Fruit fly (Drosophila melanogaster) whole organism, embryonic: ENCODE results near the gene CG31538.

Source experiments
- Atf6 ChIP-seq: fragments of 200-800 bp; sonication (Bioruptor generic); IDR thresholded peaks from 2 replicates; pipeline ENCODE4 v1.3.6; 2022; ENCODE audit warnings: missing biosample characterization, missing genetic modification characterization
- CG10267 ChIP-seq: fragments of 200-800 bp; sonication (Bioruptor generic); optimal IDR thresholded peaks from 2 replicates; lab custom pipeline; 2018; ENCODE audit warnings: missing biosample characterization, mild to moderate bottlenecking, missing genetic modification characterization, moderate library complexity
- CG10274 ChIP-seq: fragments of 200-800 bp; sonication (Bioruptor generic); optimal IDR thresholded peaks from 3 replicates; lab custom pipeline; 2017; ENCODE audit warnings: missing biosample characterization, mild to moderate bottlenecking, missing genetic modification characterization
- CG10543 ChIP-seq: fragments of 200-800 bp; sonication (Bioruptor generic); optimal IDR thresholded peaks from 3 replicates; lab custom pipeline; 2017; ENCODE audit warnings: missing biosample characterization, mild to moderate bottlenecking, missing genetic modification characterization, moderate library complexity
- CG12769 ChIP-seq: fragments of 200-800 bp; sonication (Bioruptor generic); optimal IDR thresholded peaks from 2 replicates; lab custom pipeline; 2019; ENCODE audit warnings: missing biosample characterization, mild to moderate bottlenecking, missing genetic modification characterization, moderate library complexity
- CG14667 ChIP-seq: fragments of 200-800 bp; sonication (Bioruptor generic); IDR thresholded peaks from 2 replicates; pipeline ENCODE4 v1.3.6; 2022; ENCODE audit warnings: missing biosample characterization, missing genetic modification characterization
- CG15269 ChIP-seq: fragments of 200-800 bp; sonication (Bioruptor generic); optimal IDR thresholded peaks from 2 replicates; lab custom pipeline; 2018; ENCODE audit warnings: missing biosample characterization, mild to moderate bottlenecking, missing genetic modification characterization, moderate library complexity
- CG1529 ChIP-seq: fragments of 200-800 bp; sonication (Bioruptor generic); optimal IDR thresholded peaks from 3 replicates; lab custom pipeline; 2018; ENCODE audit warnings: missing biosample characterization, missing genetic modification characterization
- CG18011 ChIP-seq: fragments of 200-800 bp; sonication (Bioruptor generic); optimal IDR thresholded peaks from 2 replicates; lab custom pipeline; 2017; ENCODE audit warnings: missing biosample characterization, missing genetic modification characterization, mild to moderate bottlenecking, moderate library complexity, missing genotype
- CG34224 ChIP-seq: fragments of 200-800 bp; sonication (Bioruptor generic); IDR thresholded peaks from 3 replicates; pipeline ENCODE4 v1.3.6; 2022; ENCODE audit warnings: missing biosample characterization, missing genetic modification characterization; ENCODE audit not compliant: partially characterized antibody
- CG34422 ChIP-seq: fragments of 200-800 bp; sonication (Bioruptor generic); IDR thresholded peaks from 3 replicates; pipeline ENCODE4 v1.3.6; 2022; ENCODE audit warnings: missing biosample characterization, missing genetic modification characterization
- CG42726 ChIP-seq: fragments of 200-800 bp; sonication (Bioruptor generic); IDR thresholded peaks from 2 replicates; pipeline ENCODE4 v1.3.6; 2022; ENCODE audit warnings: missing biosample characterization, missing genetic modification characterization; ENCODE audit not compliant: partially characterized antibody
- CG4820 ChIP-seq: fragments of 200-800 bp; sonication (Bioruptor generic); optimal IDR thresholded peaks from 3 replicates; lab custom pipeline; 2016; ENCODE audit warnings: missing biosample characterization, missing genetic modification characterization
- CG5180 ChIP-seq: fragments of 200-800 bp; sonication (Bioruptor generic); optimal IDR thresholded peaks from 3 replicates; lab custom pipeline; 2017; ENCODE audit warnings: missing biosample characterization, missing genetic modification characterization, mild to moderate bottlenecking, moderate library complexity, missing genetic modification reagents
- CG6175 ChIP-seq: fragments of 200-800 bp; sonication (Bioruptor generic); IDR thresholded peaks from 3 replicates; pipeline ENCODE4 v1.3.6; 2022; ENCODE audit warnings: missing biosample characterization, missing genetic modification characterization
- CG9876 ChIP-seq: fragments of 200-800 bp; sonication (Bioruptor generic); optimal IDR thresholded peaks from 2 replicates; lab custom pipeline; 2016; ENCODE audit warnings: missing biosample characterization, missing genetic modification characterization
- CG9932 ChIP-seq: fragments of 200-800 bp; sonication (Bioruptor generic); IDR thresholded peaks from 2 replicates; pipeline ENCODE4 v1.3.6; 2022; ENCODE audit warnings: missing biosample characterization, missing genetic modification characterization
- Fer2 ChIP-seq: fragments of 200-800 bp; sonication (Bioruptor generic); optimal IDR thresholded peaks from 2 replicates; lab custom pipeline; 2018; ENCODE audit warnings: missing biosample characterization, mild to moderate bottlenecking, missing genetic modification characterization, moderate library complexity
- Gsc ChIP-seq: fragments of 200-800 bp; sonication (Bioruptor generic); IDR thresholded peaks from 2 replicates; pipeline ENCODE4 v1.3.6; 2022; ENCODE audit warnings: missing biosample characterization, missing genetic modification characterization
- Gug ChIP-seq: fragments of 200-800 bp; sonication (Bioruptor generic); IDR thresholded peaks from 4 replicates; pipeline ENCODE4 v1.3.6; 2022; ENCODE audit warnings: missing biosample characterization, missing genetic modification characterization
- HmgZ ChIP-seq: fragments of 200-800 bp; sonication (Bioruptor generic); optimal IDR thresholded peaks from 2 replicates; lab custom pipeline; 2018; ENCODE audit warnings: missing biosample characterization, mild to moderate bottlenecking, missing genetic modification characterization
- Hmx ChIP-seq: fragments of 200-800 bp; sonication (Bioruptor generic); optimal IDR thresholded peaks from 2 replicates; lab custom pipeline; 2016; ENCODE audit warnings: missing biosample characterization, missing genetic modification characterization
- Jarid2 ChIP-seq: fragments of 200-800 bp; sonication (Bioruptor generic); optimal IDR thresholded peaks from 3 replicates; lab custom pipeline; 2017; ENCODE audit warnings: mild to moderate bottlenecking, missing biosample characterization, missing genetic modification reagents, missing genetic modification characterization
- Meics ChIP-seq: fragments of 200-800 bp; sonication (Bioruptor generic); optimal IDR thresholded peaks from 2 replicates; lab custom pipeline; 2017; ENCODE audit warnings: missing biosample characterization, mild to moderate bottlenecking, missing genetic modification characterization
- Myb ChIP-seq: fragments of 200-800 bp; sonication (Bioruptor generic); optimal IDR thresholded peaks from 2 replicates; lab custom pipeline; 2016; ENCODE audit warnings: missing biosample characterization, missing genetic modification characterization
- NK7.1 ChIP-seq: fragments of 200-800 bp; sonication (Bioruptor generic); optimal IDR thresholded peaks from 3 replicates; lab custom pipeline; 2016; ENCODE audit warnings: missing biosample characterization, missing genetic modification characterization
- Neu2 ChIP-seq: fragments of 200-800 bp; sonication (Bioruptor generic); optimal IDR thresholded peaks from 3 replicates; lab custom pipeline; 2016; ENCODE audit warnings: missing biosample characterization, missing genetic modification characterization, borderline replicate concordance
- Rx ChIP-seq: fragments of 200-800 bp; sonication (Bioruptor generic); IDR thresholded peaks from 2 replicates; pipeline ENCODE4 v1.3.6; 2022; ENCODE audit warnings: missing biosample characterization, missing genetic modification characterization
- Stat92E ChIP-seq, 3 experiments: fragments of >200 bp in 2 of 3; fragments of 200-800 bp in 1 of 3; sonication (Bioruptor generic) in 1 of 3; optimal IDR thresholded peaks; 2 replicates each; lab custom pipeline; 2017 to 2019; ENCODE audit warnings: missing biosample characterization in 3 of 3, missing genetic modification characterization in 3 of 3, mild to moderate bottlenecking in 1 of 3, moderate library complexity in 1 of 3
- Taf1 ChIP-seq: fragments of 200-800 bp; sonication (Bioruptor generic); IDR thresholded peaks from 2 replicates; pipeline ENCODE4 v1.3.6; 2022; ENCODE audit warnings: missing biosample characterization, missing genetic modification characterization
- cad ChIP-seq: fragments of >200 bp; optimal IDR thresholded peaks from 2 replicates; lab custom pipeline; 2017; ENCODE audit warnings: missing biosample characterization, missing genetic modification characterization
- chinmo ChIP-seq: fragments of 200-800 bp; sonication (Bioruptor generic); IDR thresholded peaks from 4 replicates; pipeline ENCODE4 v1.3.6; 2022; ENCODE audit warnings: missing biosample characterization, missing genetic modification characterization; ENCODE audit not compliant: partially characterized antibody
- chn ChIP-seq: fragments of 200-800 bp; sonication (Bioruptor generic); optimal IDR thresholded peaks from 2 replicates; lab custom pipeline; 2016; ENCODE audit warnings: missing biosample characterization, missing genetic modification characterization
- cwo ChIP-seq: fragments of 200-800 bp; sonication (Bioruptor generic); optimal IDR thresholded peaks from 3 replicates; lab custom pipeline; 2017; ENCODE audit warnings: missing biosample characterization, missing genetic modification characterization, mild to moderate bottlenecking, moderate library complexity, missing genetic modification reagents
- da ChIP-seq: fragments of 200-800 bp; sonication (Bioruptor generic); optimal IDR thresholded peaks from 2 replicates; lab custom pipeline; 2016; ENCODE audit warnings: missing biosample characterization, missing genetic modification characterization
- danr ChIP-seq: fragments of 200-800 bp; sonication (Bioruptor generic); IDR thresholded peaks from 2 replicates; pipeline ENCODE4 v1.3.6; 2022; ENCODE audit warnings: missing biosample characterization, missing genetic modification characterization
- ems ChIP-seq: fragments of 200-800 bp; sonication (Bioruptor generic); optimal IDR thresholded peaks from 3 replicates; lab custom pipeline; 2016; ENCODE audit warnings: missing biosample characterization, missing genetic modification characterization
- gce ChIP-seq: fragments of 200-800 bp; sonication (Bioruptor generic); IDR thresholded peaks from 3 replicates; pipeline ENCODE4 v1.3.6; 2022; ENCODE audit warnings: missing biosample characterization, missing genetic modification characterization
- gfzf ChIP-seq: fragments of 200-800 bp; sonication (Bioruptor generic); optimal IDR thresholded peaks from 2 replicates; lab custom pipeline; 2016; ENCODE audit warnings: missing biosample characterization, mild to moderate bottlenecking, missing genetic modification characterization, moderate library complexity
- gt ChIP-seq: fragments of 200-800 bp; sonication (Bioruptor generic); IDR thresholded peaks from 2 replicates; pipeline ENCODE4 v1.3.6; 2022; ENCODE audit warnings: missing biosample characterization, missing genetic modification characterization
- insv ChIP-seq, 2 experiments: fragments of 200-800 bp; sonication (Bioruptor generic); optimal IDR thresholded peaks; 3 replicates each; lab custom pipeline; 2016 to 2018; ENCODE audit warnings: missing biosample characterization in 2 of 2, missing genetic modification characterization in 2 of 2
- lmd ChIP-seq: fragments of 200-800 bp; sonication (Bioruptor generic); IDR thresholded peaks from 2 replicates; pipeline ENCODE4 v1.3.6; 2022; ENCODE audit warnings: missing biosample characterization, missing genetic modification characterization
- nom ChIP-seq: fragments of 200-800 bp; sonication (Bioruptor generic); optimal IDR thresholded peaks from 2 replicates; lab custom pipeline; 2017; ENCODE audit warnings: missing biosample characterization, missing genetic modification characterization, mild to moderate bottlenecking, moderate library complexity, missing genetic modification reagents
- pb ChIP-seq: fragments of 200-800 bp; sonication (Bioruptor generic); optimal IDR thresholded peaks from 3 replicates; lab custom pipeline; 2016; ENCODE audit warnings: missing biosample characterization, missing genetic modification characterization
- peb ChIP-seq: fragments of 200-800 bp; sonication (Bioruptor generic); IDR thresholded peaks from 2 replicates; pipeline ENCODE4 v1.3.6; 2022; ENCODE audit warnings: missing biosample characterization, missing genetic modification characterization
- pzg ChIP-seq: fragments of 200-800 bp; sonication (Bioruptor generic); optimal IDR thresholded peaks from 3 replicates; lab custom pipeline; 2018; ENCODE audit warnings: missing biosample characterization, mild to moderate bottlenecking, missing genetic modification characterization, moderate library complexity
- sens ChIP-seq: fragments of 200-800 bp; sonication (Bioruptor generic); peaks from one replicate; lab custom pipeline; 2016; ENCODE audit warnings: missing biosample characterization, missing genetic modification characterization
- sob ChIP-seq: fragments of 200-800 bp; sonication (Bioruptor generic); IDR thresholded peaks from 2 replicates; pipeline ENCODE4 v1.3.6; 2022; ENCODE audit warnings: missing biosample characterization, missing genetic modification characterization
- sug ChIP-seq: fragments of 200-800 bp; optimal IDR thresholded peaks from 2 replicates; lab custom pipeline; 2019; ENCODE audit warnings: missing biosample characterization, mild to moderate bottlenecking, missing genetic modification characterization, moderate library complexity
- tll ChIP-seq, 2 experiments: fragments of 200-800 bp in 1 of 2; fragments of >200 bp in 1 of 2; sonication (Bioruptor generic) in 1 of 2; optimal IDR thresholded peaks; 2 replicates each; lab custom pipeline; 2017 to 2019; ENCODE audit warnings: missing biosample characterization in 2 of 2, missing genetic modification characterization in 2 of 2, mild to moderate bottlenecking in 1 of 2, moderate library complexity in 1 of 2
- trh ChIP-seq: fragments of 200-800 bp; sonication (Bioruptor generic); optimal IDR thresholded peaks from 2 replicates; lab custom pipeline; 2016; ENCODE audit warnings: missing biosample characterization, missing genetic modification characterization
- ttk ChIP-seq: fragments of 200-800 bp; sonication (Bioruptor generic); IDR thresholded peaks from 2 replicates; pipeline ENCODE4 v2.1.2; 2022; ENCODE audit warnings: missing biosample characterization, missing genetic modification characterization
- tup ChIP-seq: fragments of 200-800 bp; sonication (Bioruptor generic); optimal IDR thresholded peaks from 2 replicates; lab custom pipeline; 2016; ENCODE audit warnings: missing biosample characterization, mild to moderate bottlenecking, missing genetic modification characterization, moderate library complexity

CG31538 gene

dm6 chr3R:5301905-5302304, 24.3 kb upstream of the CG31538 start (continued):
- TF ChIP-seq chn (GFP tag; lab: Kevin White, UChicago) = no peak
- no peak for TF ChIP-seq CG15269 (tag; lab: Kevin White, UChicago)
- TF ChIP-seq cwo (GFP tag; lab: Kevin White, UChicago) = peak; percentile 18
- no peak for TF ChIP-seq Neu2 (GFP tag; lab: Kevin White, UChicago)
- TF ChIP-seq CG12769 (tag; lab: Kevin White, UChicago) = no peak
- no peak for TF ChIP-seq CG10267 (tag; lab: Kevin White, UChicago)
- no peak for TF ChIP-seq tll (GFP tag; optimal IDR thresholded peaks at IDR 0.05; lab: Kevin White, UChicago)
- no peak for TF ChIP-seq CG6175
- no peak for TF ChIP-seq CG34224
- no peak for TF ChIP-seq pzg (GFP tag; lab: Kevin White, UChicago)
- TF ChIP-seq sens (GFP tag; lab: Kevin White, UChicago) = peak; percentile 14
- no peak for TF ChIP-seq CG42726 (GFP tag; lab: Robert Waterston, UW)
- TF ChIP-seq CG10274 = no peak
- no peak for TF ChIP-seq Gug (GFP tag; lab: Robert Waterston, UW)
- TF ChIP-seq Meics (GFP tag; lab: Kevin White, UChicago) = peak; percentile 59
- TF ChIP-seq CG18011 (GFP tag; lab: Kevin White, UChicago) = no peak
- TF ChIP-seq gce (GFP tag; lab: Robert Waterston, UW) = no peak
- TF ChIP-seq Myb = no peak
- no peak for TF ChIP-seq peb
- no peak for TF ChIP-seq CG34422
- TF ChIP-seq Atf6 (GFP tag; lab: Robert Waterston, UW) = peak; percentile 44; the same call in 1 of the 2 replicates
- no peak for TF ChIP-seq CG5180 (GFP tag; lab: Kevin White, UChicago)
- TF ChIP-seq NK7.1 (GFP tag; lab: Kevin White, UChicago) = no peak
- no peak for TF ChIP-seq nom (GFP tag; lab: Kevin White, UChicago)
- TF ChIP-seq ttk = no peak
- no peak for TF ChIP-seq gfzf (GFP tag; lab: Kevin White, UChicago)
- TF ChIP-seq Taf1 (GFP tag; lab: Robert Waterston, UW) = no peak
- TF ChIP-seq cad = no peak
- TF ChIP-seq CG9932 = peak; percentile 21; the same call in 1 of the 2 replicates
- peak; percentile 7 for TF ChIP-seq CG10543
- no peak for TF ChIP-seq Hmx (GFP tag; lab: Kevin White, UChicago)
- TF ChIP-seq CG14667 = no peak
- no peak for TF ChIP-seq CG9876 (GFP tag; lab: Kevin White, UChicago)

- TF ChIP-seq Rx (GFP tag; lab: Robert Waterston, UW) (no peak), gt (GFP tag; lab: Robert Waterston, UW) (no peak), CG12769 (tag; lab: Kevin White, UChicago) (no peak), tup (GFP tag; lab: Kevin White, UChicago) (no peak), sob (GFP tag; lab: Robert Waterston, UW) (0 out of 2 replicates have a peak, but pooled peaks have one; percentile 54), CG1529 (no peak), CG4820 (GFP tag; lab: Kevin White, UChicago) (no peak), danr (GFP tag; lab: Robert Waterston, UW) (no peak), da (no peak), HmgZ (tag; lab: Kevin White, UChicago) (no peak), Jarid2 (GFP tag; lab: Kevin White, UChicago) (peak; percentile 16), pb (peak; percentile 0), insv (GFP tag; optimal IDR thresholded peaks at IDR 0.05; lab: Kevin White, UChicago) (no peak), Stat92E (GFP tag; optimal IDR thresholded peaks at IDR 0.05; lab: Kevin White, UChicago) (no peak), chinmo (GFP tag; lab: Robert Waterston, UW) (no peak), ems (GFP tag; lab: Kevin White, UChicago) (no peak), Fer2 (tag; lab: Kevin White, UChicago) (no peak), Gsc (no peak), lmd (no peak), trh (no peak), sug (tag; lab: Kevin White, UChicago) (no peak)
Observed at dm6 chr3R:5300620-5301019, 23.0 kb upstream of the CG31538 start.
